Worm (Caenorhabditis elegans): ENCODE results near the gene F54F7.14.

Gene F54F7.14

ce11 chrX:11854903-11855302 is 4.2 kb downstream of the F54F7.14 start, which contains the start of gene F54F7.8:
TSS of gene F54F7.8 (minus strand) at chrX:11855003.
- TF ChIP-seq zip-5 (tag; optimal IDR thresholded peaks at IDR 0.05) (no peak), ceh-30 (tag; optimal IDR thresholded peaks at IDR 0.05) (no peak), ceh-2 (tag; optimal IDR thresholded peaks at IDR 0.05) (no peak)

- no peak for TF ChIP-seq ceh-34 (tag; optimal IDR thresholded peaks at IDR 0.05)
- TF ChIP-seq hlh-6 (tag; optimal IDR thresholded peaks at IDR 0.05): no peak
- no peak for TF ChIP-seq odd-2 (tag; optimal IDR thresholded peaks at IDR 0.05)
- no peak for TF ChIP-seq sox-4 (tag; optimal IDR thresholded peaks at IDR 0.05)
- no peak for TF ChIP-seq elt-2 (tag; optimal IDR thresholded peaks at IDR 0.05)
- TF ChIP-seq ceh-19 (GFP tag; optimal IDR thresholded peaks at IDR 0.05): no peak
- no peak for TF ChIP-seq che-1 (tag; optimal IDR thresholded peaks at IDR 0.05)
- TF ChIP-seq ceh-30 (tag; optimal IDR thresholded peaks at IDR 0.05): no peak
- no peak for TF ChIP-seq ceh-14 (tag; optimal IDR thresholded peaks at IDR 0.05)
- no peak for TF ChIP-seq ceh-18 (tag; optimal IDR thresholded peaks at IDR 0.05)
- no peak for TF ChIP-seq hlh-13 (GFP tag; optimal IDR thresholded peaks at IDR 0.05)
- no peak for TF ChIP-seq elt-4 (tag; optimal IDR thresholded peaks at IDR 0.05)
- no peak for TF ChIP-seq nfya-1 (tag; optimal IDR thresholded peaks at IDR 0.05)
- TF ChIP-seq unc-86 (tag; optimal IDR thresholded peaks at IDR 0.05): no peak
- TF ChIP-seq F13H6.1 (tag; optimal IDR thresholded peaks at IDR 0.05): no peak
- no peak for TF ChIP-seq pqm-1 (tag; optimal IDR thresholded peaks at IDR 0.05)
- no peak for TF ChIP-seq pros-1 (tag; optimal IDR thresholded peaks at IDR 0.05)
- no peak for TF ChIP-seq pha-4 (tag; optimal IDR thresholded peaks at IDR 0.05)
Measured at ce11 chrX:11856214-11856613, 5.5 kb downstream of the F54F7.14 start.

ce11 chrX:11857178-11857577 is 6.5 kb downstream of the F54F7.14 start, which contains the start of gene mes-1:
TSS of gene mes-1 (plus strand) at chrX:11857478.
- TF ChIP-seq pat-9 (tag; optimal IDR thresholded peaks at IDR 0.05) (no peak), lim-6 (tag; optimal IDR thresholded peaks at IDR 0.05) (no peak), tbx-7 (tag; optimal IDR thresholded peaks at IDR 0.05) (no peak)

- TF ChIP-seq ahr-1 (tag; optimal IDR thresholded peaks at IDR 0.05): no peak
- TF ChIP-seq pha-4 (tag; optimal IDR thresholded peaks at IDR 0.05): no peak
- TF ChIP-seq zip-5 (tag; optimal IDR thresholded peaks at IDR 0.05): no peak
- no peak for TF ChIP-seq hlh-13 (GFP tag; optimal IDR thresholded peaks at IDR 0.05)
- TF ChIP-seq C08G9.2 (tag; optimal IDR thresholded peaks at IDR 0.05): no peak
- no peak for TF ChIP-seq pag-3 (tag; optimal IDR thresholded peaks at IDR 0.05; ENCODE audit: borderline replicate concordance)
Measured at ce11 chrX:11863307-11863706, 12.6 kb downstream of the F54F7.14 start, which contains the start of gene F54F7.10. TSS of gene F54F7.10 (plus strand) at chrX:11863607.

- no peak for TF ChIP-seq C08G9.2 (tag; optimal IDR thresholded peaks at IDR 0.05)
Measured at ce11 chrX:11865083-11865482, 14.4 kb downstream of the F54F7.14 start, which contains the start of gene F54F7.6. TSS of gene F54F7.6 (plus strand) at chrX:11865383.

- TF ChIP-seq syd-9 (tag; optimal IDR thresholded peaks at IDR 0.05) (no peak), ceh-24 (tag; optimal IDR thresholded peaks at IDR 0.05) (no peak), pax-1 (tag; optimal IDR thresholded peaks at IDR 0.05) (no peak), pha-2 (tag; optimal IDR thresholded peaks at IDR 0.05) (no peak), Y22D7AL.16 (tag; optimal IDR thresholded peaks at IDR 0.05) (no peak), ama-1 (optimal IDR thresholded peaks at IDR 0.05) (no peak), nhr-11 (tag; optimal IDR thresholded peaks at IDR 0.05) (no peak), F13H6.1 (tag; optimal IDR thresholded peaks at IDR 0.05) (no peak), ceh-48 (tag; optimal IDR thresholded peaks at IDR 0.05) (no peak), hlh-8 (tag; optimal IDR thresholded peaks at IDR 0.05) (no peak), sdc-2 (tag; optimal IDR thresholded peaks at IDR 0.05) (no peak), elt-2 (tag; optimal IDR thresholded peaks at IDR 0.05) (no peak), ceh-22 (tag; optimal IDR thresholded peaks at IDR 0.05) (no peak), gmeb-2 (tag; optimal IDR thresholded peaks at IDR 0.05) (no peak), lin-11 (tag; optimal IDR thresholded peaks at IDR 0.05) (no peak), ets-4 (tag; optimal IDR thresholded peaks at IDR 0.05) (no peak)
Measured at ce11 chrX:11869260-11869659, 18.6 kb downstream of the F54F7.14 start, which contains the start of gene dot-1.2. TSS of gene dot-1.2 (minus strand) at chrX:11869360.
